Fruit fly (Drosophila melanogaster) ovary, adult (tissue): Measurements from ENCODE around the gene CG18180.
A peak's percentile ranks its signal among the peaks of the same experiment; 100 is the strongest.

Experiments used
- CG17801 ChIP-seq: fragments of 200-800 bp; optimal IDR thresholded peaks from 2 replicates; lab custom pipeline; 2019; ENCODE audit warnings: missing biosample characterization, mild to moderate bottlenecking, missing genetic modification characterization, moderate library complexity; ENCODE audit not compliant: partially characterized antibody

Gene CG18180

DNA sequence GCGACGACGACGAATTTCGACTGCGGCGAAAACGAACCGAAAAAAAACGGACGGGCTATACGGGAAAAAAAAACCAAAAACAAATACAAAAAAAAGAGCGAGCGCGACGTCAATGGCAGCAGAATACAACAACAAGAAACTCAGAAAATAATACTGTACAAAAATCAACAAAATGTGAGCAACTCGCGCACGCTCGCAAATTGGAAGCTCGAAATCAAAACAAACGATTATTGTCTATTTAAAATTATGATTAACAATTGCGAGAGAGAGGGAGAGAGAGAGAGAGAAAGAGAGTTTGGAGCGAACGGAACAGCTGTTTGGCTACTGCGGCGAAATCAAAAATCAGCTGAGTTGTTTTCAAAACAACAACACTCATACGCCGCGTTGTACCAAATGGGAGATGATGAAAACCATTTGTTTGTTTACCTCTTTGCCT is 34.7 kb downstream of the CG18180 start:
- peak; percentile 81 for TF ChIP-seq CG17801 (GFP tag; lab: Kevin White, UChicago)

DNA sequence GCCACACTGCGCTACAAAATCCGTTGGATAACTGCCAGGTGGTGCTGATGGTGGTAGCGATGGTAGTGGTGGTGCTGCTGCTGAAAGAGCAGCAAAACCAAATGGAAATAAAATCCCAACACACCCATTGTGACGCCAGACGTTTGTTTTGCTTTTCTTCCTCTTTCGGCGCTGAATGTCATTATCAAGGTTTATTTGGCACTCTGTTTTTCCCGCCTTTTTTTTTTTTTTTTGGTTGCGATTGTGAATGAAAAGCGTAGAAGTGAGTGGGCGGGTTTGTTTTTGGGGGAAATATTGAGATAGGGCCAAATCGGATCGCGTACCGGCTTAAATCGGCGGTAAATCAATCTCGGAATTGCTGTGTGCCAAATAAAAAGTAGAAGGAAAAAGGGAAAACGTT is 36.4 kb downstream of the CG18180 start:
- no peak for TF ChIP-seq CG17801 (GFP tag; lab: Kevin White, UChicago)

DNA sequence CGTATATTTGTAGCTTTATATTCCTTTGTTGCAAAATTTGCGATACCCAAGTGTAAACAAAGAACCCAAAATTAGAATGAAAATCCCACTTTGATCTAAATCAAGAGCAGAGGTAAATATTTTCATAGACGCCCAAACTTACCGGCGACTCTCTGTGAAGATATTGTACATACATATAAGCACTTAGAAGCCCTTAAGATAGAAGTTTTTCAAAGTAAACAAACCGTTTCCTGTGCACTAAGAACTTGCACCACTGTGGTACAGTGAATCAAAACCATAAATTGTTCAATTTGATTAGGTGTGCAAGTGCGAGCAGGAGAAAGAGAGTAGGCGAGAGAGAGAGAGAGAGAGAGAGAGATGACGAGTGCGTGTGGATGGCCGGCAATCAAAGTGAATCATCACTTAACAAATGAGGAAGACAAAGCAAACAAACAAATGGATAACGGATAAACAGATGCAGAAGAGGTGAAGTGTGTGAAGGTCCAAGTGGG is 37.2 kb downstream of the CG18180 start:
- no peak for TF ChIP-seq CG17801 (GFP tag; lab: Kevin White, UChicago)

DNA sequence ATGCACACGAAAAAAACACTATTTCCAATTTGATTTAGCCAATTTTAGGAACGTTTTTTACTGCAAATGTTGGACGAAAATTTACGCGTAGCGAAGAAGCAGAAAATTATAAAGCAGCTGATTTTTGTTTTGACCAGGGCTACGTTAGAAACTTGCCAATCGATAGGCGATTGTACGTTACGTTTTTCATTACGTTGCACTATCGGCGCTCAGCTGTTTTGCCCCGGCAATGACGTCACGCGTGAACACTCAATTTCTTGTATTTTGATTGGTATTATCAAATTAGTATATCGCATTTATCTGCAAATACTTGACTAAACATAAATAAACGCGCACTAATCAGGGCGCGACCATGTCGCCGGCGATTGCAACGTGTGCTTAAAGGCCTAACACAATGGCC is 38.2 kb downstream of the CG18180 start, which contains the start of the genes fry and CG16717:
fry (minus strand) TSS at position 110 of the 400 bp plus-strand sequence.
CG16717 (plus strand) TSS at position 208 of the 400 bp plus-strand sequence.
- peak; percentile 57 for TF ChIP-seq CG17801 (GFP tag; lab: Kevin White, UChicago)

DNA sequence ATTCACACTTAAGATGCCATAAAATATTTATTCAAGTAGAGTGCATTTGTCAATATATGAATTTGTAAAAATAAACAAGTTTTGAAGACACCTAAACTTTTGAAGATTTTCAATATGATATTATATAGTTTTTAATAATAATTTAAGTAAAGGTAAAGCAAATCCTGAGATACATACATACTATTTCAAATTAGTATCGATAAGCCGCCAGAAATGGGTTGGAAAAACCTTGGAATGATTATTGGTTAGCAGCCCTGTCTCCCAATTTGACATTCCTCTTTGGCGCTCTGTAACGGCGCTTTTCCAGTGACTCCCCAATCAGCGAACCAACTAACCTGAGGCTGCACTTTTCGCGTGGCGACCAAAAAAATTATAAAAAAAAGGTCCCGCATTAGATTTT is 40.2 kb downstream of the CG18180 start, which contains the start of gene alphaTub67C:
alphaTub67C (plus strand) TSS at position 301 of the 400 bp plus-strand sequence.
- TF ChIP-seq CG17801 (GFP tag; lab: Kevin White, UChicago), result no peak

DNA sequence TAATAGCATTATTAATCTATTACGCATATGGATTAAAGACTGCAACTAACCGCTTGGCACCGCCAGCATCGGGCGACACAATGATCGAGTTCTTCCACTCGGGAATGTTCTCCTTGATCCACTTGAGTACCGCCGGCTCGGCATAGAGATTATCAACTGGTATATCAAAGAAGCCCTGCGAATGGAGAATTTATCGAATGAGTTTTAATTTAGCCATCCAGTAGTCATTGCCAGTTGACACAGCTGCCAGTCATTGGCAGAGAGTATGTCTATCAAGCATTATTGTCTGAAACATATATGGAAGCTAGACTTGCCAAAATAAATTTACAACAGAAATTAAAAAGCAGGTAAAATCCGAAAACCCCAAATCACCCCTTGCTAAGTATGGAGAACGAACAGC is 44.1 kb downstream of the CG18180 start, which contains the start of gene CG16719:
CG16719 (plus strand) TSS at position 301 of the 400 bp plus-strand sequence.
- TF ChIP-seq CG17801 (GFP tag; lab: Kevin White, UChicago), result no peak

DNA sequence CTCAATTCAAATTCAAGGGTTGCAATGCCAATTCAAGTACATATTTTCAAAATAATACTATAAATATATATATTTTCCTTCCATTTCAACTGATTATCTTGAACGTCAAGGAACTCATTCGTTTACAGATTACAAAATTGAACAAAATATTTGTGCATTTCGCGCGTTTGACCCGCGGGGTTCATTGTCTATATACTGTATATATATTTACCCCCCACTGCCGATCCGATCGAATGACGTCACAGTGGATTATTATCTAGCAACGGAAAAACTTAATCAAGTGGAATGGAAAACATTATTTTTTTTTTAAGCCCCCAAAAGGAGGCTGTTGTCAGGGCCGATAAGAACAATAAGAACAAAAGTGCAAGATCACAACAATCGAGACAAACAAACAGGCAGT is 46.7 kb downstream of the CG18180 start:
- no peak for TF ChIP-seq CG17801 (GFP tag; lab: Kevin White, UChicago)

DNA sequence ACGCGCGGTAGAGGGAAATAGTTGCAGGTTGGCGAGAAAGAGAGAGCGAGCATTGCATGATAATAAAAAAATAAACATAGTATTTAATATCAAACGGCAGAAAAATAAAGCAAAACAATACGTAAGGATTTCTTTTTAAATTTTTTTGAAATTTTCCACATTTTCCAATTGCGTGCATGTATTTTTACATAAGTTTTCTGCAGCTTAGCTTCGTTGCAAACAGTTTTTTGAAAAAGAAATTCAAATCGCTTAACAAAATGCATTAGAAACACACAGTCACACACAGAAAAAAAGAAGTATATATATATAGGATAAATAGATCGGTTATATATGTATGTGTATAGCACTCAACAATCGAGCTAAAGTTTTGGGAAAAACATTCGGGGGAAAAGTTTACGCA is 47.9 kb downstream of the CG18180 start:
- TF ChIP-seq CG17801 (GFP tag; lab: Kevin White, UChicago), result no peak

DNA sequence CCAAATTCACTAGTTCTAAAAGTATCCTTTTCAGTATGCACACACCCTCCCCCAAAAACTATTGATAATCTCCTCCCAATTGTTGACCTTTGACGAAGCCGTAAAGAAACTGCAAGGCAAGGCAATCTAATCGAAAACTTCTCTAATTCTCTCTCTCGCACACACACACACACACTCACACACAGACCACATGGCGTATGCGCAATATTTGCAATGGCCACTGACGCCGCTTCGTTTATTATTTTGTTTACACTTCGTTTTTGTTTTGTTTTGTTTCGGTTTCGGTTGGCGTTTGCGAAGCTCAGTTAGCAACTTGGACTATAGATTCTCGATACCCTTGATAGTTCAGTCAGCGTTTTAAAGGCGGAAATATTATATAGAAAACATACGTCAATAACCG is 49.0 kb downstream of the CG18180 start:
- no peak for TF ChIP-seq CG17801 (GFP tag; lab: Kevin White, UChicago)

DNA sequence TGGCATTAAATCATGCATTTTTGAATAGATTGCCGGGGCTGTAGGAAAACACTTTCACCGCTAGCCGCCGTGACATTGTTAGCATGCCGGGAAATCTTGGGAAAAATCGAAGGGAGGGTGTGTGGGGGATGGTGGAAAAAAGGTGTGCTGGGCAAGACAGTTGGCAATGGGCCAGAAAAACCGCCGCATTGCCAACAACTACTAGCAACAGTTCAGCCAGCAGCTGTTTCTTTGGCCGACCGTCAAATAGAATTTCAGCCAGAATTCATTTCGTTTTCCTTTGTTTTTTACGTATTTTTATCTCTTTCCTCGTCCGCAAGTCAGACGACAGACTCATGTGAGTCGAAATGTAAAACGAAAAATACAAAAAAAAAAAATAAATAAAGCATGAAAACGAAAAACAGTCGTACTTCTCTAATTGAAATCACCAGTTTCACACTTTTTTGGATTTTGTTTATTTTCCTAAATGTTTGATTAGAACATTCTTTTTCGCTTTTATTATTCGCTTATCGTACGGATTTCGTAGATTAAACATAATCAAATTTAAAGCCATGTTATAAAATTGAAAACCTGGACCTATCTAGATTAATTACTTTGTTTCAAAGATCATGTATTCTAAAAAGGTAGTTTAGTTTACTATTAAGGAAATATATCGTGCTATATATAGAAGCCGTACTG is 50.1 kb downstream of the CG18180 start:
- TF ChIP-seq CG17801 (GFP tag; lab: Kevin White, UChicago), result no peak

DNA sequence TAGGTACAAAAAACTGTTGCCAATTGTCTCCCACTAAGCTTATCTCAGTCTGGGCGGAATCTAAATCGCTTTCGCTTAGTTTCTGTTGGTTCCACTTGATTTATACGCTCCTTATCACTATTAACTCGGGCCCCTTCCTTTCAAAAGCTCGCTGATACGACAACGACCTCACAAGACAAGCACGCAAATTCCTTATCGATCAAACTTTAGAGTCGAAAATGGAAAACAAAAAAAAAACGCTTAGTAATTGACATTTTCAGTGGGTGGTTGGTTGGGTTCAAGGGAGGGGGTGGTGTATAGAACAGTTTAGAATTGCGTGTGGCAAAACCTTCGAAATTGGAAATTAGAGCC is 50.6 kb downstream of the CG18180 start:
- no peak for TF ChIP-seq CG17801 (GFP tag; lab: Kevin White, UChicago)
